Worm (Caenorhabditis elegans) whole organism, midembryonic: ENCODE results near the gene clec-184.
"Not testable (repeated sequence)": the region's sequence is repeated elsewhere in the genome, so short reads cannot be mapped to it uniquely, and the experiment has no call there.

ENCODE experiments used
- cog-1 ChIP-seq: sonication (generic microtip); optimal IDR thresholded peaks from 2 replicates; lab custom pipeline; 2016; ENCODE audit warnings: missing genetic modification characterization, missing compliant biosample characterization
- flt-1 ChIP-seq: fragments of 200-800 bp; sonication (Bioruptor generic); IDR thresholded peaks from 2 replicates; pipeline ENCODE4 v1.3.6; 2022; ENCODE audit warnings: missing genetic modification characterization, missing compliant biosample characterization
- med-1 ChIP-seq: sonication (generic microtip); optimal IDR thresholded peaks from 2 replicates; lab custom pipeline; 2017; ENCODE audit warnings: missing genetic modification characterization, mild to moderate bottlenecking, missing compliant biosample characterization, antibody characterized with exemption, missing genetic modification reagents; ENCODE audit not compliant: insufficient read depth

The clec-184 gene

DNA sequence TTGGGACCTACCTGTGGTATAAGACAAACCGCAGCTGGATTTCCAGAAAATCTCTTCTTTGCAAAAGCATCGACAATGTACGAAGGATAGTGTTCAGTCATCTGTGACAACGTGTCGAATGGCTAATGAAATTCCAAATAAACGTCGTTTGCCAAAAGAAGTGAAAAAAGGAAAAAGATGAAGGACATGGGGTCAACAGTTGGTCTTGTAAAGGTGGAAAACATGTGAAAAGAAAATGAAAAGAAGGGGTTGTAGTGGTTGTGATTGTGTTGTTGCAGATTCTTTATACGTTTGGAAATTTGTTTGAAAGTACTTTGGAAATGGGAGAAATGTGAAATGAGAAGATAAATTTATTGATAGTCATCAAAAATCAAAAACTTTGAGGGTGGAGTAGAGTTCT lies 52.0 kb downstream of the clec-184 start, which contains the start of gene T04A11.4:
Gene T04A11.4 (minus strand): TSS at position 101 of the 400 bp plus-strand sequence.
- TF ChIP-seq med-1 (GFP tag; lab: Kevin White, UChicago); cog-1 (tag; lab: Kevin White, UChicago); flt-1 (GFP tag; lab: Robert Waterston, UW): not testable (repeated sequence)
